Worm (Caenorhabditis elegans): Measurements from ENCODE around the gene ciao-2B.

Gene ciao-2B

DNA sequence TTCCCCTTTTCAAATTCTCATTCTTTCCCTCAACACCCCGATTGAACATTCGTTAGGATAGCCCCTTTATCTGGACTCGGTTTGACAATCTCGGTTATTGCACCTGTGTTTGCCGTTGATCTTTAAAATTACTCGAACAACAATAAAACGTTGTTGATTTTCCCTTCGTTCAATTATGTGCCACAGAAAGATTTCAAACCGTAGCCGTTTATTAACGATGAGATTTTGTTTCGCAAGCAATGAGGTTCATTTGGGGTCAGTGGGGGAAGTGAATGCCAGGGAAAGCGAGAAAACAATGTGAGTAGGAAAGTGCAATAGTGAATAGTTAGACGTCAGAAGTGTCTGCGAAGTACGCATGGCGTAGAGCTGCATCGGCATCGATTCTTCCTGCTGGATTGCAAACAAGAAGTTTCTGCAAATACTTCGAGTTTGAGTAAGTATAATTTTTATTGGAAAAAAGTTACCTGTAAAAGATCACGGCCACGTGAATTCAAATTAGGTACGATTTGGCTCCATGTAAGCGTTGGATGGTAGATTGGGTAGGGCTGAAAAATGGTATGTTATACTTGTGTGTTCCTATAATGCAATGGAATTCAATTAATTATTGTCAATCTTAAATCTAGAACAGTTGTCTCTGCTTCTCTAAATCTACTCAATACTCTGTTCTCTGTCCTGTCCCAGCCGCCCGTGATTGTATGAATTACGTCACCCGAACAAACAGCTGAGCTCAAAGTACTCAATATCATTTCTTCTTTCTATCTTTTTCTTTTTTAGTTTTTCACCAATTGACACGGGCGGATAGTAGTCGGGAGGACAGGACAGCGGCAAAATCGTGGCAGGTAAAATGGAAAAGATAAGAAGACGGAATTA is 25.4 kb upstream of the ciao-2B start, which contains the start of gene kel-3:
Gene kel-3 (plus strand): TSS at position 328 of the 870 bp plus-strand sequence.
- peak; percentile 35 for TF ChIP-seq dsc-1 (tag; optimal IDR thresholded peaks at IDR 0.05)
- TF ChIP-seq jun-1 (tag; optimal IDR thresholded peaks at IDR 0.05), result peak; percentile 68
- peak; percentile 49 for TF ChIP-seq nhr-11 (tag; optimal IDR thresholded peaks at IDR 0.05)
- peak; percentile 31 for TF ChIP-seq xbp-1 (tag; optimal IDR thresholded peaks at IDR 0.05)
- peak; percentile 17 to 66 for TF ChIP-seq lin-35 (GFP tag; optimal IDR thresholded peaks at IDR 0.05)
- TF ChIP-seq unc-130 (tag; optimal IDR thresholded peaks at IDR 0.05), result peak; percentile 86
- TF ChIP-seq C16A3.4 (tag; optimal IDR thresholded peaks at IDR 0.05), result peak; percentile 26
- TF ChIP-seq elt-3 (tag; optimal IDR thresholded peaks at IDR 0.05), result peak in 4 of 6 experiments; percentile 69 to 94 (median 76)
- no peak for TF ChIP-seq sptf-1 (tag; optimal IDR thresholded peaks at IDR 0.05)
- no peak for TF ChIP-seq pqm-1 (tag; optimal IDR thresholded peaks at IDR 0.05)
- TF ChIP-seq ama-1 (optimal IDR thresholded peaks at IDR 0.05), result peak; percentile 98
- TF ChIP-seq elt-2 (tag; optimal IDR thresholded peaks at IDR 0.05), result peak; percentile 66
- TF ChIP-seq isw-1 (GFP tag; IDR thresholded peaks at IDR 0.05), result no peak
- peak; percentile 6 for TF ChIP-seq F16B12.6 (tag; optimal IDR thresholded peaks at IDR 0.05)
- TF ChIP-seq hlh-4 (tag; optimal IDR thresholded peaks at IDR 0.05), result no peak
- peak; percentile 21 for TF ChIP-seq C34B4.2 (tag; optimal IDR thresholded peaks at IDR 0.05)
- peak; percentile 75 for TF ChIP-seq snu-23 (GFP tag; optimal IDR thresholded peaks at IDR 0.05)
- TF ChIP-seq nhr-90 (tag; optimal IDR thresholded peaks at IDR 0.05; ENCODE audit: poor library complexity), result peak; percentile 81
- TF ChIP-seq mep-1 (tag; optimal IDR thresholded peaks at IDR 0.05), result peak; percentile 54
- TF ChIP-seq ztf-11 (tag; optimal IDR thresholded peaks at IDR 0.05), result peak in 1 of 2 experiments; percentile 23
- peak; percentile 53 for TF ChIP-seq lir-3 (tag; optimal IDR thresholded peaks at IDR 0.05; ENCODE audit: poor library complexity)
- no peak for TF ChIP-seq unc-98 (GFP tag; IDR thresholded peaks at IDR 0.05)
- TF ChIP-seq lin-15B (tag; optimal IDR thresholded peaks at IDR 0.05), result no peak
- TF ChIP-seq mdl-1 (tag; optimal IDR thresholded peaks at IDR 0.05), result peak in 1 of 2 experiments; percentile 68
- TF ChIP-seq snpc-4 (tag; optimal IDR thresholded peaks at IDR 0.05), result no peak
- TF ChIP-seq ceh-82 (tag; optimal IDR thresholded peaks at IDR 0.05), result peak in 1 of 3 experiments; percentile 39
- TF ChIP-seq sup-37 (GFP tag; optimal IDR thresholded peaks at IDR 0.05), result peak; percentile 36
- peak; percentile 4 for TF ChIP-seq hlh-17 (GFP tag; optimal IDR thresholded peaks at IDR 0.05; ENCODE audit: borderline replicate concordance)
- TF ChIP-seq dpl-1 (GFP tag; optimal IDR thresholded peaks at IDR 0.05), result peak; percentile 36 to 68 (median 42)
- peak; percentile 71 for TF ChIP-seq ceh-88 (GFP tag; IDR thresholded peaks at IDR 0.05)
- TF ChIP-seq hpl-2 (GFP tag; optimal IDR thresholded peaks at IDR 0.05), result peak; percentile 78
- peak; percentile 91 for TF ChIP-seq nhr-71 (tag; optimal IDR thresholded peaks at IDR 0.05)
- peak; percentile 75 for TF ChIP-seq nhr-20 (tag; optimal IDR thresholded peaks at IDR 0.05)
- 0 out of 2 replicates have a peak, but pooled peaks have one; percentile 23 for TF ChIP-seq mab-9 (GFP tag; IDR thresholded peaks at IDR 0.05)
- peak; percentile 20 for TF ChIP-seq nhr-77 (tag; optimal IDR thresholded peaks at IDR 0.05)
- TF ChIP-seq vab-15 (tag; optimal IDR thresholded peaks at IDR 0.05), result no peak
- TF ChIP-seq nhr-19 (GFP tag; conservative IDR thresholded peaks at IDR 0.05), result peak; percentile 85
- TF ChIP-seq ceh-63 (GFP tag; optimal IDR thresholded peaks at IDR 0.05), result no peak
- peak; percentile 83 for TF ChIP-seq rnt-1 (tag; optimal IDR thresholded peaks at IDR 0.05)
- peak; percentile 16 for TF ChIP-seq unc-86 (tag; optimal IDR thresholded peaks at IDR 0.05)
- TF ChIP-seq tbx-2 (tag; optimal IDR thresholded peaks at IDR 0.05), result peak; percentile 82
- peak; percentile 53 for TF ChIP-seq fos-1 (tag; optimal IDR thresholded peaks at IDR 0.05)
- TF ChIP-seq fkh-4 (tag; optimal IDR thresholded peaks at IDR 0.05; ENCODE audit: borderline replicate concordance), result peak; percentile 14
- peak; percentile 20; the same call in 1 of the 2 replicates for TF ChIP-seq grh-1 (GFP tag; IDR thresholded peaks at IDR 0.05)
- TF ChIP-seq efl-1 (optimal IDR thresholded peaks at IDR 0.05), result peak; percentile 33 to 47
- TF ChIP-seq efl-1 (GFP tag; optimal IDR thresholded peaks at IDR 0.05 in 1 of 2), result peak; percentile 31 to 95
- TF ChIP-seq zip-4 (GFP tag; optimal IDR thresholded peaks at IDR 0.05), result peak; percentile 25
- TF ChIP-seq unc-62 (GFP tag; optimal IDR thresholded peaks at IDR 0.05), result no peak
- peak; percentile 56 for TF ChIP-seq nhr-84 (tag; optimal IDR thresholded peaks at IDR 0.05)
- TF ChIP-seq aly-2 (tag; optimal IDR thresholded peaks at IDR 0.05), result peak; percentile 97

Data from whole organism, L1 larva.